Worm (Caenorhabditis elegans): Measurements from ENCODE around the gene C05B5.12.

DNA sequence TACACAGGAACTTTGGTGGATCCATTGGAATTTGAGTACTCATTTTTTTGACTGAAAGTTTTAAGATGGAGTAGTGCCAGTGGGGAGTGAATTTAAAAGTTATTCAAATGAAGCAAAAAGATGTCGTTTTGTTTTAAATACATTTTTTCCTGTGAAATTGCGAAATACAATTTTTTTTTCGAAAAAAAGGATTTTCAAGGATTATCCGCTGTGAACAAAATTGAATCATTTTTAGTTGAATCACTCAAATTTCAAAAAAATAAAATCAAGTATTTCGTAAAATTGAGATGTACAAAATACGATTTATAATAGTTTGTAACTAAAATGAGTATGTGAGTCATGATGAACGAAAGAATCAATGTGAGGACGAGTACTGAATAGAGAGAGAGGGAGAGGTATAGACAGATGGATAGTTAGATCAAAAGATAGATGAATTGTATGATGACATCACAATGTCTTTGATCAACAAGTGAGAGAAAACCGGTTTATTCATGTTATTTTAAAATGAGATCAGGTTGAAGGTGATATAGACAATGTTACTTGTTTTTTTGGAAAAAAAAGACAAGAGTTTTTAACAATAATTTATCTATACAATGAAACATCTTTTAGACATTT is 19.7 kb downstream of the C05B5.12 start, which contains the start of gene C05B5.8:
- TF ChIP-seq W03F9.2 (tag; optimal IDR thresholded peaks at IDR 0.05) (no peak), him-1 (tag; optimal IDR thresholded peaks at IDR 0.05) (no peak)

All from whole organism, L4/young adult.